Worm (Caenorhabditis elegans) whole organism, midembryonic: ENCODE measurements around the gene pals-30.

Experiments
- T22C8.4 ChIP-seq: fragments of 200-800 bp; sonication (Bioruptor generic); IDR thresholded peaks from 2 replicates; pipeline ENCODE4 v1.3.6; 2022; ENCODE audit warnings: missing genetic modification characterization, missing compliant biosample characterization
- cog-1 ChIP-seq: sonication (generic microtip); optimal IDR thresholded peaks from 2 replicates; lab custom pipeline; 2016; ENCODE audit warnings: missing genetic modification characterization, missing compliant biosample characterization
- med-1 ChIP-seq: sonication (generic microtip); optimal IDR thresholded peaks from 2 replicates; lab custom pipeline; 2017; ENCODE audit warnings: missing genetic modification characterization, mild to moderate bottlenecking, missing compliant biosample characterization, antibody characterized with exemption, missing genetic modification reagents; ENCODE audit not compliant: insufficient read depth
- ztf-23 ChIP-seq: fragments of 200-800 bp; sonication (Bioruptor generic); IDR thresholded peaks from 2 replicates; pipeline ENCODE4 v1.3.6; 2022; ENCODE audit warnings: missing genetic modification reagents, missing genetic modification characterization, missing compliant biosample characterization
- ztf-29 ChIP-seq: fragments of 200-800 bp; sonication (Bioruptor generic); IDR thresholded peaks from 2 replicates; pipeline ENCODE4 v1.3.6; 2022; ENCODE audit warnings: missing genetic modification reagents, missing genetic modification characterization, missing compliant biosample characterization

DNA sequence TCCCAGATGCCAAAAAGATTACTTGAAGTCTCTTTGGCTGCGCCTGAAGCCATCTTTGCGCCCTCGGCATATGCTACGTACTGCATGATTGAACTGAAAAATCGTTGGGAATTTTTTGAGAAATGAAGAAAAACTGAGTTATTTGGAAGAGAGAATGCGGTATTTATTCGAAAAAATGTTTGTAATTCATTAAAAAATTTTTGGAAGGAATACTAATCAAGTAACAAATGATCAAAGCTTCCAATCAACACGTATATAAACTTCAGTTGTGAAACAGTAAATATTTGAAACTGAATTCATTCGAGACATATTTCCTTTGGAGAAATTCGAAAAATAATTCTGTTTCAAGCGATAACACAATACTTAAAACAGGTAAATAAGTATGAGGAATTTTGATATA lies 9.3 kb downstream of the pals-30 start, which contains the start of gene pals-29:
- TF ChIP-seq ztf-23 (GFP tag; lab: Robert Waterston, UW) (no peak), cog-1 (tag; lab: Kevin White, UChicago) (no peak), T22C8.4 (GFP tag; lab: Robert Waterston, UW) (no peak), med-1 (GFP tag; lab: Kevin White, UChicago) (no peak), ztf-29 (no peak)
